Fruit fly (Drosophila melanogaster): ENCODE measurements around the gene Npc2e.

- no peak for TF ChIP-seq CG32121 (GFP tag; IDR thresholded peaks at IDR 0.05)
- TF ChIP-seq EcR (GFP tag; optimal IDR thresholded peaks at IDR 0.05): no peak
- no peak for TF ChIP-seq CG9948 (tag; optimal IDR thresholded peaks at IDR 0.05)
- no peak for TF ChIP-seq Ets98B (GFP tag; IDR thresholded peaks at IDR 0.05)
- no peak for TF ChIP-seq CG17806 (tag; optimal IDR thresholded peaks at IDR 0.05)
Measured at dm6 chr3R:10095765-10096164, 42.6 kb downstream of the Npc2e start.
